Worm (Caenorhabditis elegans): Measurements from ENCODE around the gene F49F1.15.

- no peak for TF ChIP-seq ztf-11 (tag; optimal IDR thresholded peaks at IDR 0.05)
- no peak for TF ChIP-seq ces-1 (GFP tag; optimal IDR thresholded peaks at IDR 0.05)
- TF ChIP-seq elt-1 (tag; optimal IDR thresholded peaks at IDR 0.05; ENCODE audit: borderline replicate concordance, insufficient read depth), result no peak
- TF ChIP-seq pha-4 (tag; optimal IDR thresholded peaks at IDR 0.05), result no peak
- TF ChIP-seq elt-3 (tag; optimal IDR thresholded peaks at IDR 0.05), result no peak
- TF ChIP-seq unc-39 (tag; optimal IDR thresholded peaks at IDR 0.05), result no peak
Measured at ce11 chrIV:4135744-4136143, 21.3 kb upstream of the F49F1.15 start, which contains the start of gene F49F1.17.

Data from whole organism, mixed stage, embryonic.